Worm (Caenorhabditis elegans): ENCODE measurements around the gene F35G2.5.
A peak's percentile ranks its signal among the peaks of the same experiment; 100 is the strongest.

The F35G2.5 gene

DNA sequence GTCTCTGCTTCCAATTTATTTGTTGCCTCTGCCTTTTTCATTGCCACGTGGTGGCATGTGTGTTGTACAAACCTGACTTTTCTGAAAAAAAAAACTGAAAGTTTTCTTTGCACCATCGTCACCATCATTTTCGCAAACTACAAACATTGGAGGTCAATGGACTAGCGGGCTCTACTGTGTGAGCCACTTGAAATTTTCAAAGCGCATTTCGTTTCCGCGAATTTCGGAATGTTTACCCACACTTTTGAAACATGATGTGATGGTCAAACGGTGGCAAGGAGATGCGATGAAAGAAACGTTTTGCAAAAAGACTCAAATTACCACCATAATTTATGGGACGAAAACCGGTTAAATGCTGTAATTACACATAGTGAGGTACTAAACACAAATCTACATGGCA, 11.5 kb upstream of the F35G2.5 start (continued):
- no peak for TF ChIP-seq hrde-1 (tag; optimal IDR thresholded peaks at IDR 0.05; ENCODE audit: borderline replicate concordance)
- no peak for TF ChIP-seq ceh-27 (GFP tag; optimal IDR thresholded peaks at IDR 0.05)
- no peak for TF ChIP-seq unc-130 (GFP tag; optimal IDR thresholded peaks at IDR 0.05)
- TF ChIP-seq nfya-1 (tag; optimal IDR thresholded peaks at IDR 0.05; ENCODE audit: borderline replicate concordance, insufficient read depth) = no peak
- no peak for TF ChIP-seq mcd-1 (GFP tag; IDR thresholded peaks at IDR 0.05)
- no peak for TF ChIP-seq ztf-22 (GFP tag; optimal IDR thresholded peaks at IDR 0.05)
- TF ChIP-seq madf-6 (GFP tag; IDR thresholded peaks at IDR 0.05) = 0 out of 2 replicates have a peak, but pooled peaks have one; percentile 25
- TF ChIP-seq ztf-25 (GFP tag; IDR thresholded peaks at IDR 0.05) = no peak
- TF ChIP-seq aptf-2 (GFP tag; conservative IDR thresholded peaks at IDR 0.05) = no peak

DNA sequence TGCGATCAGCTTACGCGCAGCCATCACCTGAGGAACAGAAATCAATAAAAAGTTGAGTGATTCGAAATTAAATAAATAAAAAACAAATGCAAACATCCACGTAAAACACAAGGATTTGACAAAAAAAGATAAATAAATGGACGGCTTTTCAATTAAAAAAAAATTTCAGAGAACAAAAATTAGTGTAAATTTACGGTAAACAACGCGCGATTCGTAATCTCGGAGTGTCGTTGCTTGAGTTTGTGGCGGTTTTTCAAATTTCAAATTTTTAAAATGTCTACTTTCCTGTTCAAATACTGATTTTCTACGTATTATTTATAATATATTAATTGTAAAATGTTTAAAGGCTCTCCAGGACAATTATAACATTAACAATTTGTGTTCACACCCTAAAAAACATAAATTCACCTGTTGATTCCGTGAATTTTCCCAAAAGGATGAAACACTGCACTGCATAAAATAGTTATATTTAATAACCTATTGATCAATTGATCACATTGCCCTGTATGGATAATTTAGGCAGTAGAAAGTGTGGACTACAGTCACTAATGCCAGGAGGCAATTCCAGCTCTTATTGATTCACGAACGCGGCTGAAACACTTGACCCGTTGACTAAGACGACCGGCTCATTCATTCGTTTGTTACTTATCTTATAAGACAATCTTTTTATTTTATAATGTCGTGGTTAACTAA, 10.3 kb upstream of the F35G2.5 start, which contains the start of the genes marb-1 and F35G2.3:
Gene marb-1 (minus strand): TSS at position 27 of the 693 bp plus-strand sequence.
Gene F35G2.3 (plus strand): TSS at position 643 of the 693 bp plus-strand sequence.
- TF ChIP-seq lir-1 (GFP tag; conservative IDR thresholded peaks at IDR 0.05) (no peak), snpc-3.4 (tag; optimal IDR thresholded peaks at IDR 0.05) (peak; percentile 3), F39B2.1 (GFP tag; IDR thresholded peaks at IDR 0.05) (no peak), sdz-38 (tag; optimal IDR thresholded peaks at IDR 0.05) (no peak), ekl-4 (GFP tag; IDR thresholded peaks at IDR 0.05) (no peak), lin-54 (GFP tag; optimal IDR thresholded peaks at IDR 0.05) (peak; percentile 67), Y53G8AR.9 (GFP tag; conservative IDR thresholded peaks at IDR 0.05) (no peak), chd-7 (tag; optimal IDR thresholded peaks at IDR 0.05) (no peak), lin-35 (GFP tag; optimal IDR thresholded peaks at IDR 0.05) (peak in 1 of 3 experiments; percentile 77), him-1 (tag; optimal IDR thresholded peaks at IDR 0.05) (peak; percentile 15), ztf-25 (GFP tag; IDR thresholded peaks at IDR 0.05) (no peak), ceh-58 (GFP tag; IDR thresholded peaks at IDR 0.05) (no peak), atf-7 (tag; optimal IDR thresholded peaks at IDR 0.05) (no peak), B0035.1 (tag; optimal IDR thresholded peaks at IDR 0.05) (no peak), F57A8.1 (GFP tag; optimal IDR thresholded peaks at IDR 0.05) (no peak), F49E8.2 (tag; optimal IDR thresholded peaks at IDR 0.05; ENCODE audit: insufficient read depth) (no peak), snpc-4 (GFP tag; optimal IDR thresholded peaks at IDR 0.05) (no peak), snpc-4 (tag; optimal IDR thresholded peaks at IDR 0.05) (peak in 2 of 4 experiments; percentile 8 to 27), hsf-1 (GFP tag; IDR thresholded peaks at IDR 0.05) (no peak), lsy-27 (tag; optimal IDR thresholded peaks at IDR 0.05; ENCODE audit: borderline replicate concordance, insufficient read depth) (no peak), F23B12.7 (tag; optimal IDR thresholded peaks at IDR 0.05; ENCODE audit: insufficient read depth) (peak; percentile 11), Y95B8A.8 (GFP tag; IDR thresholded peaks at IDR 0.05) (no peak), nhr-80 (tag; optimal IDR thresholded peaks at IDR 0.05) (no peak), F57C9.4 (tag; optimal IDR thresholded peaks at IDR 0.05) (no peak), zim-3 (tag; optimal IDR thresholded peaks at IDR 0.05) (no peak), pbrm-1 (GFP tag; IDR thresholded peaks at IDR 0.05) (no peak), lin-26 (GFP tag; IDR thresholded peaks at IDR 0.05) (no peak), nhr-179 (tag; optimal IDR thresholded peaks at IDR 0.05) (no peak), hrde-1 (tag; optimal IDR thresholded peaks at IDR 0.05; ENCODE audit: borderline replicate concordance) (no peak), efl-1 (GFP tag; optimal IDR thresholded peaks at IDR 0.05) (peak; percentile 62), ama-1 (optimal IDR thresholded peaks at IDR 0.05) (no peak), ama-1 (GFP tag; optimal IDR thresholded peaks at IDR 0.05) (no peak), ceh-27 (GFP tag; optimal IDR thresholded peaks at IDR 0.05) (no peak), snpc-1.1 (tag; optimal IDR thresholded peaks at IDR 0.05; ENCODE audit: insufficient read depth) (no peak), sea-2 (GFP tag; IDR thresholded peaks at IDR 0.05) (no peak), dpff-1 (tag; optimal IDR thresholded peaks at IDR 0.05) (no peak), madf-10 (tag; optimal IDR thresholded peaks at IDR 0.05) (no peak), madf-6 (GFP tag; IDR thresholded peaks at IDR 0.05) (no peak), nhr-27 (tag; optimal IDR thresholded peaks at IDR 0.05) (no peak), akir-1 (GFP tag; optimal IDR thresholded peaks at IDR 0.05) (no peak)

Measured in whole organism, young adult.